Fruit fly (Drosophila melanogaster) Kc167 (cell line): Measurements from ENCODE around the gene CG14227.

Source experiments
- Myc ChIP-seq: fragments of >200 bp; optimal IDR thresholded peaks from 2 replicates; lab custom pipeline; 2017; ENCODE audit warnings: missing external identifiers
- Sin3A ChIP-seq: fragments of >200 bp; optimal IDR thresholded peaks from 2 replicates; lab custom pipeline; 2018; ENCODE audit warnings: missing external identifiers
- h ChIP-seq: fragments of >200 bp; optimal IDR thresholded peaks from 3 replicates; lab custom pipeline; 2018; ENCODE audit warnings: missing external identifiers
- insv ChIP-seq: fragments of >200 bp; optimal IDR thresholded peaks from 3 replicates; lab custom pipeline; 2018; ENCODE audit warnings: missing external identifiers
- psq ChIP-seq: fragments of >200 bp; optimal IDR thresholded peaks from 2 replicates; lab custom pipeline; 2017; ENCODE audit warnings: missing external identifiers
- ttk ChIP-seq: sonication (Bioruptor generic); optimal IDR thresholded peaks from 2 replicates; lab custom pipeline; 2017; ENCODE audit warnings: missing external identifiers

Gene CG14227

dm6 chrX:19666991-19667409, 21.7 kb downstream of the CG14227 start, which contains the start of gene Zw:
Zw (plus strand) TSS chrX:19667252.
- TF ChIP-seq Myc (lab: Kevin White, UChicago), result no peak
- TF ChIP-seq ttk (lab: Kevin White, UChicago), result no peak
- no peak for TF ChIP-seq h (lab: Kevin White, UChicago)
- no peak for TF ChIP-seq psq (lab: Kevin White, UChicago)
- TF ChIP-seq Sin3A (lab: Kevin White, UChicago), result no peak
- no peak for TF ChIP-seq insv

- TF ChIP-seq Myc (lab: Kevin White, UChicago) (no peak), psq (lab: Kevin White, UChicago) (no peak), h (lab: Kevin White, UChicago) (no peak)
Observed at dm6 chrX:19665684-19666141, 23.0 kb downstream of the CG14227 start.

DNA sequence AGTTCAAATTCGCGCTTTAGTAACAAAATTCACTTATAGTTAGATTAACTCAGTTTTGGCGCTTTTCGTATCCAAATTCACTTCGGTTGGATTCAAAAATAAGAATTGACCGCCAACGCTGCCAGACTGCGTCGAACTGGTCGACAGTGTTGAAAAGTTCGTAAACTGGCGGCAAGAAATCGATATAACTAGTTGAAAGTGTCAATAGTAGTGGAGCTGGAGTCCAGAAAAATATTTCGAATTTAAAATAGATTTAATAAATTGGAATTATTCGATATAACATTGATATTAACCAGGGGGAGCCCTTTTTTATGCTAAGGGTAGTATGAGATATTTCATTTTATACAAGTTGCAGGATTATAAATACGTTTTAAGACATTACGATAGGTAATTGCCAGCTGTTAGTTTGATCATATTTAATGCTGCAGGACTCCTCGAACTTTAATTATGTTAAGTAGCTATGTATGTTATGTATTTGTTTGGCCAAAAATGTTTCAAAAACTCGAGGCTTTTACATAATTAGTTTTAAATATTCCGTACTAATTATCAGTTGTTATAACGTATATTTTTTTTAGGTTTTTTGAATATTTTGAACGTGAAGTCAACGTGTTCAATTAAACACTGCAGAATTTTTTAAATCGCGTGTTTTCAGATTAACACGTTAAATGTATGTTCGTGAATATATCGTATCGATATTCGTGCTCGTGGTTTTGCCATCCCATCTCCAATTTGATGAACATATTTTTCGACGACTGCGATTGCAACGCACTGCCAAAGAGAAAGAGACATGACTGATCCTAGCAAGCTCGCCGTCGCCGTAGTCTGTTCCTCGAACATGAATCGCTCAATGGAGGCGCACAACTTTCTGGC, 24.7 kb downstream of the CG14227 start, which contains the start of the genes CG14223 and Ssu72:
Gene CG14223, minus strand, starts transcription at position 113 of the 870 bp plus-strand sequence.
Gene Ssu72, plus strand, starts transcription at position 703 of the 870 bp plus-strand sequence.
- TF ChIP-seq insv, result no peak

DNA sequence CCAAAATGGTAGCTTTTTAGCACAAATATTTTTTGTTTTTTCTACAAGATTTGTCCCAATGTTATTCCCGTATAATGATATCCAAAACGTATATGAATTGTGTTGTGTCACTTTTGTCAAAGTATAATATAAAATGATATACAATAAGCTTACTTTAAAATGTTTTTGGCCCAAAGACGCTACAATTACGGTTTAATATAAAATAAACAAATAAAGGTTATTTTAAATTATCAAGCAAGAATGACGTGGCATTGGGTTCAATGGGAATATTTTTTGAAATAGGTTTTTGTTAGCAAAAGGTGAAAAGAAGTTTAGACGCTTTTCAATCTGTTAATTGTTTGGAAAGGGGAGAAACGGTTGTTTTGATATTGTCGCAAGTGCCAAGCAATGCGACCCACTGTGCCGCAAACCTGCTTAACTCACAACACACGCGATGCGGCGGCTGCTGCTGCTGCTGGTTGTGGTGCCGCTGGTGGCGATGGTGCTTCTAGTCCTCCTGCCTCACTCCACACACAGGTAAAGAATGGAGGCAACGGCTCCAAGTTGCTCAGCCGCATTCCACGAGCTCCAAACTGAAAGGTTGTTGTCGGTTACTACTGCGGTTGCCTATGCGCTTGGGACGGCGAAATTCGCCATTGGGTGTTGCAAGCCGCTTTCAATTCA, 25.4 kb downstream of the CG14227 start:
- TF ChIP-seq h (lab: Kevin White, UChicago), result no peak
- no peak for TF ChIP-seq insv
- TF ChIP-seq psq (lab: Kevin White, UChicago), result no peak
- no peak for TF ChIP-seq ttk (lab: Kevin White, UChicago)
- TF ChIP-seq Sin3A (lab: Kevin White, UChicago), result no peak
- no peak for TF ChIP-seq Myc (lab: Kevin White, UChicago)

- TF ChIP-seq h (lab: Kevin White, UChicago) (no peak), insv (no peak), psq (lab: Kevin White, UChicago) (no peak), ttk (lab: Kevin White, UChicago) (no peak), Sin3A (lab: Kevin White, UChicago) (no peak)
Observed at dm6 chrX:19662583-19663195, 26.1 kb downstream of the CG14227 start.

DNA sequence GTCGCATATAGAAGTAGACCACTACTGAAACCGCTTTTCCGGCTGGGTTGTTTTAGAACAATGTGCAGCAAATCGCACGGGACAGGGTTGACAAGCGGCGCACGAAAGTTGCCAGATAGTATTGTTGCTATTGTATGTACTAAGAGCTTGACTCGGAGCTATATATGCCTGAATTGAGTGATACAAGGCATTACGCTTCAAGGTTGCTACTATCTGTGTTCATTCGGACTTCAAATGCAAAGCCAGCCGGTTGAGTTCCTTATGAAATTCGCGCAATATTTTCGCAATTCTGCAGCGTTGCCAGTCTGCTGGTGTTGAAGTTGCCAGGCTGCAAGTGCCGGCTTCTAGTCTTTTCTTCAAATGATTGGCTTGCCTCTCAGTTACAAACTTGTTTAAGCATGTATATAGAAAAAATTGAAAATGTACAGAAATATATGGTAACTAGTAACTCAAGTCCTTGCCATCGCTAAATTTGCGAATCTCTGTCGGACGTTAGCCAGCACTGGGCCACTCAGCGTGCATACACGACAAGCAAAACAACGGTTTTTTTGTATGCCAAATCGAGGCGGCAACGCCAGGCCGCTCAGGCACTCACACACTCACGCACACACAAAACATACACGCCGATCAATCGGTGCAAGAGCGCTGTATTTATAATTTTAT, 36.9 kb downstream of the CG14227 start, which contains the start of the genes Ranbp21 and Elys:
Gene Ranbp21, minus strand, starts transcription at position 513 of the 663 bp plus-strand sequence.
Gene Elys, plus strand, starts transcription at position 549 of the 663 bp plus-strand sequence.
- TF ChIP-seq psq (lab: Kevin White, UChicago), result no peak
- no peak for TF ChIP-seq insv
- TF ChIP-seq h (lab: Kevin White, UChicago), result no peak
- TF ChIP-seq ttk (lab: Kevin White, UChicago), result no peak
- no peak for TF ChIP-seq Sin3A (lab: Kevin White, UChicago)
- TF ChIP-seq Myc (lab: Kevin White, UChicago), result no peak

dm6 chrX:19645873-19646541, 42.7 kb downstream of the CG14227 start, which contains the start of gene Arp10:
Arp10 (minus strand) TSS chrX:19646176.
- no peak for TF ChIP-seq h (lab: Kevin White, UChicago)
- TF ChIP-seq Sin3A (lab: Kevin White, UChicago), result no peak
- TF ChIP-seq Myc (lab: Kevin White, UChicago), result no peak
- TF ChIP-seq ttk (lab: Kevin White, UChicago), result no peak
- TF ChIP-seq insv, result no peak
- TF ChIP-seq psq (lab: Kevin White, UChicago), result no peak

dm6 chrX:19642819-19643504, 45.8 kb downstream of the CG14227 start, which contains the start of the genes CG12237 and Sec61gamma:
CG12237 (minus strand) TSS chrX:19642869.
Sec61gamma (plus strand) TSS chrX:19643327.
- no peak for TF ChIP-seq h (lab: Kevin White, UChicago)
- no peak for TF ChIP-seq Myc (lab: Kevin White, UChicago)
- no peak for TF ChIP-seq ttk (lab: Kevin White, UChicago)
- TF ChIP-seq Sin3A (lab: Kevin White, UChicago), result no peak
- TF ChIP-seq insv, result no peak
- no peak for TF ChIP-seq psq (lab: Kevin White, UChicago)

DNA sequence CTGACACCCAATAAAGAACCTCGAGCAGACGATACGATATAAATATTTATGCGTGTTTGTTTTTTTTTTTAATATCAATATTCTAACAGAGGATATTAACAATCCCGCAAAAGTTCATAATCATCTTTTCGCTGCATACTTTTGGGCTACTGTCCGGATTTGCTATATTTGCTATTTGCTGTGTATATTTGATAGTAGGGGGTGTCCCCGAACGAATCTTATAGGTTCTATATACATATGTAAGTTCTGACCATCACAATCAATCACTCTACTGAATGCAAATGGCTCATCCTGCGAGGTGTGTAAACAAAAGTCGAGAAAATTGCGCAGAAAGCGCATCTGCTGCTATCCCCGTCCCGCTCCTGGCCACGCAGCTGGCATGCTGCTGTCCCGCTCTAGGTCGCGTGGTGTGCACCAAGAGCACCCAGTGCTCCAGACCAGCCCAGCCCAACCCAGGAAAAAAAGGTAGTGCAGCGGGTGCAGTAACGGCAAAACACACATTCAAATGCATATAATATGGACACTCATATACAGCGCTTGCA, 48.0 kb downstream of the CG14227 start:
- TF ChIP-seq ttk (lab: Kevin White, UChicago), result no peak

- TF ChIP-seq Myc (lab: Kevin White, UChicago), result no peak
Observed at dm6 chrX:19638328-19638940, 50.3 kb downstream of the CG14227 start, which contains the start of gene Rcd-1. Rcd-1 (plus strand) TSS chrX:19638767.
